Fruit fly (Drosophila melanogaster) whole organism, embryonic: ENCODE measurements around the gene CG5612.

Experiments used
- CG10267 ChIP-seq: fragments of 200-800 bp; sonication (Bioruptor generic); optimal IDR thresholded peaks from 2 replicates; lab custom pipeline; 2018; ENCODE audit warnings: missing biosample characterization, mild to moderate bottlenecking, missing genetic modification characterization, moderate library complexity
- CG12299 ChIP-seq: fragments of 200-800 bp; sonication (Bioruptor generic); optimal IDR thresholded peaks from 2 replicates; lab custom pipeline; 2018; ENCODE audit warnings: missing biosample characterization, mild to moderate bottlenecking, missing genetic modification characterization
- CG13624 ChIP-seq: fragments of 200-800 bp; sonication (Bioruptor generic); optimal IDR thresholded peaks from 2 replicates; lab custom pipeline; 2016; ENCODE audit warnings: missing biosample characterization, missing genetic modification characterization
- CG32772 ChIP-seq: fragments of 200-800 bp; sonication (Bioruptor generic); IDR thresholded peaks from 2 replicates; pipeline ENCODE4 v1.3.6; 2022; ENCODE audit warnings: missing biosample characterization, missing genetic modification characterization
- CG4424 ChIP-seq: fragments of 200-800 bp; sonication (Bioruptor generic); optimal IDR thresholded peaks from 3 replicates; lab custom pipeline; 2016; ENCODE audit warnings: missing biosample characterization, missing genetic modification characterization
- CG6175 ChIP-seq: fragments of 200-800 bp; sonication (Bioruptor generic); IDR thresholded peaks from 3 replicates; pipeline ENCODE4 v1.3.6; 2022; ENCODE audit warnings: missing biosample characterization, missing genetic modification characterization
- CG6689 ChIP-seq: fragments of 200-800 bp; sonication (Bioruptor generic); IDR thresholded peaks from 2 replicates; pipeline ENCODE4 v1.3.6; 2022; ENCODE audit warnings: missing biosample characterization, missing genetic modification characterization
- CG7786 ChIP-seq: fragments of 200-800 bp; sonication (Bioruptor generic); optimal IDR thresholded peaks from 2 replicates; lab custom pipeline; 2016; ENCODE audit warnings: missing biosample characterization, missing genetic modification characterization
- CG8478 ChIP-seq: fragments of >200 bp; optimal IDR thresholded peaks from 2 replicates; lab custom pipeline; 2018
- Ets65A ChIP-seq: fragments of 200-800 bp; sonication (Bioruptor generic); peaks from one replicate; lab custom pipeline; 2016; ENCODE audit warnings: missing biosample characterization, missing genetic modification characterization
- Rx ChIP-seq: fragments of 200-800 bp; sonication (Bioruptor generic); IDR thresholded peaks from 2 replicates; pipeline ENCODE4 v1.3.6; 2022; ENCODE audit warnings: missing biosample characterization, missing genetic modification characterization
- Trl ChIP-seq, 3 experiments: fragments of >200 bp in 2 of 3; fragments of 200-800 bp in 1 of 3; sonication (Bioruptor generic) in 1 of 3; optimal IDR thresholded peaks; 2 replicates in 1 of 3; 3 replicates in 2 of 3; lab custom pipeline; 2016 to 2017; ENCODE audit warnings: missing biosample characterization in 1 of 3, missing genetic modification characterization in 1 of 3
- nerfin-1 ChIP-seq: fragments of 200-800 bp; sonication (Bioruptor generic); optimal IDR thresholded peaks from 3 replicates; lab custom pipeline; 2019; ENCODE audit warnings: missing biosample characterization, mild to moderate bottlenecking, missing genetic modification characterization, moderate library complexity
- shn ChIP-seq: fragments of 200-800 bp; sonication (Bioruptor generic); optimal IDR thresholded peaks from 3 replicates; lab custom pipeline; 2016; ENCODE audit warnings: missing biosample characterization, missing genetic modification characterization

DNA sequence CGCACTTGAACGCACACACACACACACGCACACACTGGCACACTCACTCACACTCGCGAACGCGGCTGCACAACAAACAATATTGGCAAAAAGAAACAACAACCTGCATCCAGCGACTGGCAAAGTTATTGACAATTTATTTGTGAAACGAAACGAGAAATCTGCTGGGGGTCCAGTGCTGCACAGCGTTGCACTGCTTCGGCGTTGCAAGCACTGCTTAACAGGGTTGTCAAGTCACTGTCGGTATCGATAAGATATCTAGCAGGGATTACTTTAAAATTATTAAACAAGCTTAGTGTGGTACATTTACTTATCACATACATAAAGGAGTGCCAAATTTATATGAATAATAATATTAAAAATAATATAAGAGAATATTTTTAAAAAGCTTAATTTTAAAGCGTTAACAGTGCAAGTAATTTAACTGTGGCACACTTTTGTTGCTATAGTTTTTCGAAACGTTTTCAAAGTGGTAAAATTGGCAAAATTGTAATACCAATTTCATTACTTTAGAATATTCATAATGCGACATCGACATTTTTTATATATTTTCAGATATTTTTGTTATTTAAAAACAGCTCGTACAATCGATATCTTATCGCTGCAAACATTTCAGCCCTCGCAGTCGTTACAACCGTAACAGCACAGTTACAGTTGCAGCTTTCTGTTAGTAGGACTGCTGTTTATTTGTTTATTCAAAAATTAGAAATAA, 18.4 kb downstream of the CG5612 start, which contains the start of the genes dsd and Tusp:
- TF ChIP-seq shn (GFP tag; lab: Kevin White, UChicago) (peak; percentile 75), CG6689 (GFP tag; lab: Robert Waterston, UW) (peak; percentile 67), Rx (peak; percentile 68), CG4424 (peak; percentile 78), CG12299 (peak; percentile 28), Ets65A (GFP tag; lab: Kevin White, UChicago) (peak; percentile 98), CG8478 (no peak), nerfin-1 (tag; lab: Kevin White, UChicago) (no peak), CG13624 (GFP tag; lab: Kevin White, UChicago) (peak; percentile 74), Trl (optimal IDR thresholded peaks at IDR 0.05; lab: Kevin White, UChicago) (no peak), Trl (GFP tag; optimal IDR thresholded peaks at IDR 0.05; lab: Kevin White, UChicago) (peak; percentile 81), CG7786 (GFP tag; lab: Kevin White, UChicago) (peak; percentile 76), CG6175 (GFP tag; lab: Robert Waterston, UW) (peak; percentile 59; the same call in 1 of the 3 replicates), CG10267 (tag; lab: Kevin White, UChicago) (peak; percentile 91), CG32772 (peak; percentile 78)
